Worm (Caenorhabditis elegans) whole organism, mixed stage, embryonic: ENCODE data around the gene C18E9.8.

Source experiments
- M03D4.4 ChIP-seq: sonication (generic microtip); optimal IDR thresholded peaks from 2 replicates; lab custom pipeline; 2017; ENCODE audit warnings: mild to moderate bottlenecking, missing genetic modification characterization, missing compliant biosample characterization
- bed-3 ChIP-seq: fragments of 200-800 bp; sonication (Bioruptor generic); optimal IDR thresholded peaks from 3 replicates; lab custom pipeline; 2018; ENCODE audit warnings: mild to moderate bottlenecking, missing genetic modification characterization, moderate library complexity, missing compliant biosample characterization
- blmp-1 ChIP-seq: fragments of 150-350 bp; optimal IDR thresholded peaks from 2 replicates; lab custom pipeline; 2014; ENCODE audit warnings: missing biosample characterization, missing genetic modification characterization
- ceh-39 ChIP-seq: fragments of 150-350 bp; optimal IDR thresholded peaks from 2 replicates; lab custom pipeline; 2014; ENCODE audit warnings: missing biosample characterization, missing genetic modification characterization
- ceh-43 ChIP-seq: fragments of 200-800 bp; sonication (Bioruptor generic); optimal IDR thresholded peaks from 2 replicates; lab custom pipeline; 2018; ENCODE audit warnings: mild to moderate bottlenecking, missing genetic modification characterization, moderate library complexity, missing compliant biosample characterization
- ceh-83 ChIP-seq: fragments of 200-800 bp; sonication (Bioruptor generic); optimal IDR thresholded peaks from 2 replicates; lab custom pipeline; 2018; ENCODE audit warnings: mild to moderate bottlenecking, missing genetic modification characterization, missing compliant biosample characterization
- ces-1 ChIP-seq: fragments of 150-350 bp; optimal IDR thresholded peaks from 2 replicates; lab custom pipeline; 2014; ENCODE audit warnings: missing biosample characterization, missing genetic modification reagents, missing genetic modification characterization
- cnd-1 ChIP-seq: fragments of 200-800 bp; sonication (Bioruptor generic); optimal IDR thresholded peaks from 2 replicates; lab custom pipeline; 2018; ENCODE audit warnings: mild to moderate bottlenecking, missing genetic modification characterization, missing compliant biosample characterization
- drap-1 ChIP-seq: fragments of 200-800 bp; sonication (Bioruptor generic); optimal IDR thresholded peaks from 3 replicates; lab custom pipeline; 2018; ENCODE audit warnings: mild to moderate bottlenecking, missing genetic modification characterization, missing compliant biosample characterization
- elt-1 ChIP-seq: sonication (generic microtip); optimal IDR thresholded peaks from 2 replicates; lab custom pipeline; 2017; ENCODE audit warnings: missing genetic modification characterization, mild to moderate bottlenecking, missing compliant biosample characterization, antibody characterized with exemption, moderate library complexity, borderline replicate concordance; ENCODE audit not compliant: insufficient read depth
- elt-3 ChIP-seq: fragments of 150-350 bp; optimal IDR thresholded peaks from 2 replicates; lab custom pipeline; 2014; ENCODE audit warnings: missing biosample characterization, missing genetic modification characterization
- flh-1 ChIP-seq: fragments of 200-800 bp; sonication (Bioruptor generic); optimal IDR thresholded peaks from 2 replicates; lab custom pipeline; 2018; ENCODE audit warnings: mild to moderate bottlenecking, missing genetic modification characterization, moderate library complexity, missing compliant biosample characterization
- ham-2 ChIP-seq: fragments of 200-800 bp; sonication (Bioruptor generic); optimal IDR thresholded peaks from 2 replicates; lab custom pipeline; 2018; ENCODE audit warnings: mild to moderate bottlenecking, missing genetic modification characterization, missing compliant biosample characterization
- hlh-1 ChIP-seq: fragments of 150-350 bp; optimal IDR thresholded peaks from 2 replicates; lab custom pipeline; 2014; ENCODE audit warnings: missing biosample characterization, missing genetic modification reagents, missing genetic modification characterization
- lin-13 ChIP-seq: fragments of 150-350 bp; optimal IDR thresholded peaks from 2 replicates; lab custom pipeline; 2014; ENCODE audit warnings: missing biosample characterization, missing genetic modification characterization
- lin-32 ChIP-seq: fragments of 200-800 bp; sonication (Bioruptor generic); optimal IDR thresholded peaks from 2 replicates; lab custom pipeline; 2018; ENCODE audit warnings: mild to moderate bottlenecking, missing genetic modification characterization, missing compliant biosample characterization
- lsy-2 ChIP-seq: fragments of 150-350 bp; optimal IDR thresholded peaks from 2 replicates; lab custom pipeline; 2014; ENCODE audit warnings: missing biosample characterization, missing genetic modification characterization
- mab-5 ChIP-seq: fragments of 150-350 bp; optimal IDR thresholded peaks from 2 replicates; lab custom pipeline; 2014; ENCODE audit warnings: missing biosample characterization, missing genetic modification characterization
- mep-1 ChIP-seq: fragments of 150-350 bp; optimal IDR thresholded peaks from 2 replicates; lab custom pipeline; 2017; ENCODE audit warnings: missing biosample characterization, missing genetic modification reagents, missing genetic modification characterization, inconsistent platforms
- mls-2 ChIP-seq: sonication (generic microtip); optimal IDR thresholded peaks from 2 replicates; lab custom pipeline; 2016; ENCODE audit warnings: mild to moderate bottlenecking, missing genetic modification characterization, moderate library complexity, missing compliant biosample characterization
- nhr-12 ChIP-seq: fragments of 150-350 bp; optimal IDR thresholded peaks from 2 replicates; lab custom pipeline; 2014; ENCODE audit warnings: missing biosample characterization, missing genetic modification characterization
- nhr-2 ChIP-seq: fragments of 150-350 bp; optimal IDR thresholded peaks from 2 replicates; lab custom pipeline; 2014; ENCODE audit warnings: missing biosample characterization, missing genetic modification characterization
- nhr-237 ChIP-seq: fragments of 150-350 bp; optimal IDR thresholded peaks from 2 replicates; lab custom pipeline; 2014; ENCODE audit warnings: missing biosample characterization, missing genetic modification characterization
- nhr-28 ChIP-seq: fragments of 150-350 bp; optimal IDR thresholded peaks from 2 replicates; lab custom pipeline; 2014; ENCODE audit warnings: missing biosample characterization, missing genetic modification characterization
- nhr-76 ChIP-seq: sonication (generic microtip); optimal IDR thresholded peaks from 2 replicates; lab custom pipeline; 2017; ENCODE audit warnings: missing biosample characterization, missing genetic modification characterization
- pha-4 ChIP-seq: fragments of 150-350 bp; optimal IDR thresholded peaks from 2 replicates; lab custom pipeline; 2018; ENCODE audit warnings: missing biosample characterization, missing genetic modification reagents, missing genetic modification characterization
- sem-2 ChIP-seq: fragments of 200-800 bp; sonication (Bioruptor generic); optimal IDR thresholded peaks from 2 replicates; lab custom pipeline; 2018; ENCODE audit warnings: mild to moderate bottlenecking, missing genetic modification characterization, missing compliant biosample characterization
- snpc-4 ChIP-seq: fragments of 150-350 bp; optimal IDR thresholded peaks from 2 replicates; lab custom pipeline; 2014; ENCODE audit warnings: missing biosample characterization, missing genetic modification characterization
- sptf-1 ChIP-seq: sonication (generic microtip); optimal IDR thresholded peaks from 2 replicates; lab custom pipeline; 2017; ENCODE audit warnings: mild to moderate bottlenecking, missing genetic modification characterization, moderate library complexity, missing compliant biosample characterization
- tbx-8 ChIP-seq: fragments of 200-800 bp; sonication (Bioruptor generic); optimal IDR thresholded peaks from 2 replicates; lab custom pipeline; 2018; ENCODE audit warnings: mild to moderate bottlenecking, missing genetic modification characterization, moderate library complexity, missing compliant biosample characterization
- unc-120 ChIP-seq: sonication (generic microtip); optimal IDR thresholded peaks from 2 replicates; lab custom pipeline; 2017; ENCODE audit warnings: missing genetic modification characterization, missing compliant biosample characterization; ENCODE audit not compliant: poor library complexity, severe bottlenecking
- unc-39 ChIP-seq: fragments of 150-350 bp; optimal IDR thresholded peaks from 2 replicates; lab custom pipeline; 2014; ENCODE audit warnings: missing biosample characterization, missing genetic modification characterization
- unc-62 ChIP-seq: fragments of 150-350 bp; optimal IDR thresholded peaks from 2 replicates; lab custom pipeline; 2014; ENCODE audit warnings: missing biosample characterization, missing genetic modification reagents, missing genetic modification characterization
- zip-8 ChIP-seq: fragments of 150-350 bp; optimal IDR thresholded peaks from 2 replicates; lab custom pipeline; 2014; ENCODE audit warnings: missing biosample characterization, missing genetic modification characterization
- ztf-11 ChIP-seq: fragments of 150-350 bp; optimal IDR thresholded peaks from 2 replicates; lab custom pipeline; 2014; ENCODE audit warnings: missing biosample characterization, missing genetic modification characterization

The C18E9.8 gene

DNA sequence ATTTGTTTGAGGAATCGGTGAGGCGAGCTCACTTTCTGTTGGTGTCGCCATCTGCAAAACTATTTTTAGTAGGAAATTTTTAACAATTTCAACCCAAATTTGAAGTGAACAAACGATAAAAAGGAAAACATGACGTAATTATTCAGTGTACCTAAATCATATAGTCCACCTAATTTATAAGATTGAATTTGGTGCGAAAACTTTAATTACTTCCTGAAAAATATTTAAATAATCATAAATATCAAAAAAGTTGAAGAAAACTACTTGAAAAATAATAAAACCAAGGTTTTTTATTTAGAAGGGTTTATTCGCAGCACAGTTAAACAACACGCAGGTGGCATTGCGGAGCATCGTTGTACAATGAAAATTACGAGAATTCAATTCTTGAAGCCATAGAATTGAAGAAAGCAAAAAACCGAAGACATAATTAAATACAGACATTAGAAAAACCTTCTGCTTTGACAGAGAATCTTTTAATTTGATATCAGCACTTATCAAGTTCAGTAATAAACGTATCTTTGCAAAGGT, 14.3 kb downstream of the C18E9.8 start, which contains the start of gene tomm-40:
tomm-40 (minus strand) TSS at position 51 of the 528 bp plus-strand sequence.
- TF ChIP-seq ham-2 (GFP tag; lab: Kevin White, UChicago): no peak
- TF ChIP-seq mep-1 (tag; lab: Kevin White, UChicago): no peak
- peak; percentile 20 for TF ChIP-seq ces-1 (GFP tag; lab: Kevin White, UChicago)
- peak; percentile 42 for TF ChIP-seq lsy-2
- no peak for TF ChIP-seq zip-8 (tag; lab: Kevin White, UChicago)

DNA sequence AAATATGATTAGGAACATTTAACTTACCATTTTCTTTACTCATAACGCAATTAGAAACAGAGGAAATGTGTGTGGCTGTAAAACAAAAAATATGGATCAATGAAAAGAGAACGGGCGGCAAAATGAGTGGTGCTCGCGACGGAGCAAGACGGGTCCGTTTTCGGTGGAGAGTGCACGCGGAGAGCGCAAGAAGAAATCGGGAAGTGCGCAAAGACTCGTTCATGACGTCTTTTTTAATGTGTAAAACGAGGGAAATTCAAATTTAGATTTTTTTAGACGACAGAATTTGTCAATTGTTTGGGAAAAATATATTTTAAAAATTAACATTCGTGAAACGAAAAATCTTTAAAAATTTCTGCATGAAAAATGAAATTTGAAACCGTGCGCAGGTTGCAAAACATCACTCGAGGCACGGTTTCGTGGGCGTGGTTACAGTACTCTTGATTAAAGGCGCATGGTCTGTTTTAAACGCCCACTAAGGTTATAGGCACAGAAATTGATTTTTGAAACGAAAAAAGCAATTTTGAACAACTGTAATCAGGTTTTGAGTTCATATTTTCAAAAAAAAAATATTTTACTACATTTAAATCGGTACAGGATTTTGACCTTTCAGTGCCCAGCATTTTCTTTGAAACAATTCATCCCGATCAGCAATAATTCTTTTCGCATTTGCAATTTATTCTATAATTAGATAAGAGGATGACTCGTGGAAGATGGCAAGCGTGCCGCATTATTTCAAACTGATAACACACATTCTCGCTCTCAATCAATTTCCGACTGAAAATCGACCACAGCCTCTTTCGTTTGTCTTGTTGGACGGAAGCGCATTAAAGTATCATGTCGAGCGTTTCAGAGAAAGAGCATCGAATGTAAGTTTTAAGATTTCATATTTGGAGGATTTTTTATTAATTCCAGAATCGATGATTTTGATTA, 18.3 kb downstream of the C18E9.8 start, which contains the start of the genes szy-20 and C18E9.5:
szy-20 (minus strand) TSS at position 83 of the 933 bp plus-strand sequence.
C18E9.5 (plus strand) TSS at position 730 of the 933 bp plus-strand sequence.
- TF ChIP-seq nhr-12 (tag; lab: Kevin White, UChicago) (no peak), bed-3 (GFP tag; lab: Kevin White, UChicago) (no peak), mab-5 (tag; lab: Kevin White, UChicago) (no peak), nhr-2 (tag; lab: Kevin White, UChicago) (no peak), nhr-237 (tag; lab: Kevin White, UChicago) (peak; percentile 55), snpc-4 (tag; lab: Kevin White, UChicago) (no peak), ham-2 (GFP tag; lab: Kevin White, UChicago) (no peak), elt-1 (tag; lab: Kevin White, UChicago) (no peak), flh-1 (no peak), ceh-43 (GFP tag; lab: Kevin White, UChicago) (no peak), M03D4.4 (tag; lab: Kevin White, UChicago) (peak; percentile 55), ztf-11 (tag; lab: Kevin White, UChicago) (no peak), nhr-28 (tag; lab: Kevin White, UChicago) (no peak), elt-3 (tag; lab: Kevin White, UChicago) (no peak), ceh-39 (no peak), drap-1 (GFP tag; lab: Kevin White, UChicago) (peak; percentile 8), ceh-83 (GFP tag; lab: Kevin White, UChicago) (no peak), sptf-1 (tag; lab: Kevin White, UChicago) (peak; percentile 16), pha-4 (tag; lab: Kevin White, UChicago) (peak; percentile 30), lin-13 (tag; lab: Kevin White, UChicago) (peak; percentile 69), tbx-8 (no peak), lin-32 (GFP tag; lab: Kevin White, UChicago) (no peak), sem-2 (GFP tag; lab: Kevin White, UChicago) (no peak), unc-62 (GFP tag; lab: Kevin White, UChicago) (no peak), blmp-1 (no peak), nhr-76 (tag; lab: Kevin White, UChicago) (no peak), mls-2 (tag; lab: Kevin White, UChicago) (peak; percentile 38), hlh-1 (tag; lab: Kevin White, UChicago) (no peak), cnd-1 (peak; percentile 11), unc-120 (tag; lab: Kevin White, UChicago) (peak; percentile 63), zip-8 (tag; lab: Kevin White, UChicago) (no peak), unc-39 (tag; lab: Kevin White, UChicago) (no peak), mep-1 (tag; lab: Kevin White, UChicago) (peak; percentile 63), ces-1 (GFP tag; lab: Kevin White, UChicago) (peak; percentile 65), lsy-2 (peak; percentile 77)

DNA sequence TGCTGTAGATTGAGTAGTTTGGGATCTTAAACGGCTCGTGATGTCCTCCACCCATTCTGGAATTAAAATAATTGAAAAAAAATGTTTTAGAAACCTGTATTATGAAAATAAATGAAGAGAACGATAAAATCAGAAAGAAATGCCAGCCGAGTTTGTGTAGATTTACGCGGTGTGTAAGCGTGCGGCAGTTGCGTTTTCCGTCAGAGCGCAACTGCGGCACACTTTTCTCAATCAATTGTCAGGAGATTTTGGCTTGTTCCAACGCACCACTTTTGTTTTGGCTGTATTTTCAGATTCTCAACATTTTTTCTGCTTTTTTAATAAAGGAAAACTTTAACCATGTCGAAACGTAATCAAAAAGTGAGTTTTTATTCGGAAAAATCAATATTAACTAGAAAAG, 23.0 kb downstream of the C18E9.8 start, which contains the start of the genes ndub-3 and C18E9.2:
ndub-3 (minus strand) TSS at position 56 of the 400 bp plus-strand sequence.
C18E9.2 (plus strand) TSS at position 172 of the 400 bp plus-strand sequence.
- TF ChIP-seq mep-1 (tag; lab: Kevin White, UChicago): peak; percentile 72
- TF ChIP-seq hlh-1 (tag; lab: Kevin White, UChicago): peak; percentile 54
- no peak for TF ChIP-seq flh-1
- peak; percentile 5 for TF ChIP-seq ces-1 (GFP tag; lab: Kevin White, UChicago)
- no peak for TF ChIP-seq zip-8 (tag; lab: Kevin White, UChicago)
- no peak for TF ChIP-seq lin-32 (GFP tag; lab: Kevin White, UChicago)
- TF ChIP-seq blmp-1: no peak
- TF ChIP-seq mls-2 (tag; lab: Kevin White, UChicago): no peak
- TF ChIP-seq nhr-237 (tag; lab: Kevin White, UChicago): peak; percentile 11
- TF ChIP-seq drap-1 (GFP tag; lab: Kevin White, UChicago): no peak
- no peak for TF ChIP-seq lsy-2
- no peak for TF ChIP-seq nhr-76 (tag; lab: Kevin White, UChicago)
- TF ChIP-seq, all 35 proteins: peak for 4
